Worm (Caenorhabditis elegans): Measurements from ENCODE around the gene T16G12.8.
"Not testable (repeated sequence)": the region's sequence is repeated elsewhere in the genome, so short reads cannot be mapped to it uniquely, and the experiment has no call there.

T16G12.8 gene

ce11 chrIII:10037150-10037549 is 22.0 kb upstream of the T16G12.8 start, which contains the start of gene M04D8.7:
TSS of gene M04D8.7 (plus strand) at chrIII:10037450.
- peak; percentile 12 for TF ChIP-seq nhr-71 (tag; optimal IDR thresholded peaks at IDR 0.05)
- TF ChIP-seq fkh-8 (tag; optimal IDR thresholded peaks at IDR 0.05): peak; percentile 41
- no peak for TF ChIP-seq lin-13 (GFP tag; optimal IDR thresholded peaks at IDR 0.05)

ce11 chrIII:10040013-10040412 is 19.1 kb upstream of the T16G12.8 start, which contains the start of gene T16G12.7:
TSS of gene T16G12.7 (minus strand) at chrIII:10040113.
- TF ChIP-seq irx-1 (tag; optimal IDR thresholded peaks at IDR 0.05) (no peak), nhr-90 (tag; optimal IDR thresholded peaks at IDR 0.05; ENCODE audit: poor library complexity) (no peak), lsy-2 (tag; optimal IDR thresholded peaks at IDR 0.05) (no peak), swsn-7 (tag; optimal IDR thresholded peaks at IDR 0.05) (no peak), nhr-28 (tag; optimal IDR thresholded peaks at IDR 0.05) (no peak), lin-13 (GFP tag; optimal IDR thresholded peaks at IDR 0.05) (no peak), lin-14 (GFP tag; optimal IDR thresholded peaks at IDR 0.05) (no peak), ceh-63 (GFP tag; optimal IDR thresholded peaks at IDR 0.05) (no peak), efl-1 (optimal IDR thresholded peaks at IDR 0.05) (no peak), efl-1 (GFP tag; optimal IDR thresholded peaks at IDR 0.05 in 1 of 2) (no peak), unc-86 (tag; optimal IDR thresholded peaks at IDR 0.05) (no peak), ceh-8 (GFP tag; optimal IDR thresholded peaks at IDR 0.05) (no peak)

- TF ChIP-seq fos-1 (tag; optimal IDR thresholded peaks at IDR 0.05) (no peak), elt-2 (tag; optimal IDR thresholded peaks at IDR 0.05) (peak; percentile 61)
These were observed 9.4 kb upstream of the T16G12.8 start, which contains the start of gene T16G12.1 for ce11 chrIII:10049682-10050081. TSS of gene T16G12.1 (minus strand) at chrIII:10049857.

ce11 chrIII:10050321-10050720 is 8.8 kb upstream of the T16G12.8 start, which contains the start of gene T16G12.3:
TSS of gene T16G12.3 (plus strand) at chrIII:10050621.
- not testable (repeated sequence) for TF ChIP-seq egl-13 (tag; optimal IDR thresholded peaks at IDR 0.05); nhr-237 (tag; optimal IDR thresholded peaks at IDR 0.05); nhr-85 (tag)

- TF ChIP-seq C04F5.9 (tag; optimal IDR thresholded peaks at IDR 0.05); Y116A8C.19 (tag; optimal IDR thresholded peaks at IDR 0.05; ENCODE audit: borderline replicate concordance); nhr-237 (tag; optimal IDR thresholded peaks at IDR 0.05): not testable (repeated sequence)
These were observed 5.8 kb upstream of the T16G12.8 start, which contains the start of gene T16G12.12 for ce11 chrIII:10053312-10053711. TSS of gene T16G12.12 (plus strand) at chrIII:10053612.

ce11 chrIII:10056033-10056432 is 3.1 kb upstream of the T16G12.8 start, which contains the start of gene T16G12.10:
TSS of gene T16G12.10 (minus strand) at chrIII:10056133.
- TF ChIP-seq mef-2 (tag; optimal IDR thresholded peaks at IDR 0.05) (no peak), ceh-88 (GFP tag; IDR thresholded peaks at IDR 0.05) (no peak), ceh-82 (tag; optimal IDR thresholded peaks at IDR 0.05) (no peak)

ce11 chrIII:10057518-10057917 is 1.6 kb upstream of the T16G12.8 start, which contains the start of gene T16G12.4:
TSS of gene T16G12.4 (plus strand) at chrIII:10057818.
- TF ChIP-seq pax-3 (tag; optimal IDR thresholded peaks at IDR 0.05): no peak
- no peak for TF ChIP-seq sox-4 (tag; optimal IDR thresholded peaks at IDR 0.05)
- no peak for TF ChIP-seq nhr-71 (tag; optimal IDR thresholded peaks at IDR 0.05)
- TF ChIP-seq ets-5 (GFP tag; IDR thresholded peaks at IDR 0.05): no peak
- TF ChIP-seq nhr-19 (GFP tag; conservative IDR thresholded peaks at IDR 0.05): no peak
- no peak for TF ChIP-seq lin-15B (tag; optimal IDR thresholded peaks at IDR 0.05)
- TF ChIP-seq lin-35 (GFP tag; optimal IDR thresholded peaks at IDR 0.05): no peak
- TF ChIP-seq nhr-77 (tag; optimal IDR thresholded peaks at IDR 0.05): no peak
- TF ChIP-seq nhr-90 (tag; optimal IDR thresholded peaks at IDR 0.05; ENCODE audit: poor library complexity): no peak
- TF ChIP-seq jun-1 (tag; optimal IDR thresholded peaks at IDR 0.05): no peak
- no peak for TF ChIP-seq elt-3 (tag; optimal IDR thresholded peaks at IDR 0.05)
- TF ChIP-seq ztf-11 (tag; optimal IDR thresholded peaks at IDR 0.05): no peak
- no peak for TF ChIP-seq lsy-2 (tag; optimal IDR thresholded peaks at IDR 0.05)
- no peak for TF ChIP-seq fkh-8 (tag; optimal IDR thresholded peaks at IDR 0.05)
- no peak for TF ChIP-seq xbp-1 (tag; optimal IDR thresholded peaks at IDR 0.05)
- TF ChIP-seq efl-1 (optimal IDR thresholded peaks at IDR 0.05): no peak
- TF ChIP-seq efl-1 (GFP tag; optimal IDR thresholded peaks at IDR 0.05 in 1 of 2): no peak
